Worm (Caenorhabditis elegans) whole organism, young adult: ENCODE results near the gene clec-219.

ENCODE experiments used
- C06A6.2 ChIP-seq: fragments of 200-800 bp; sonication (Bioruptor generic); conservative IDR thresholded peaks from 2 replicates; pipeline ENCODE4 v1.3.6; 2022; ENCODE audit warnings: missing genetic modification characterization, missing compliant biosample characterization
- D2030.7 ChIP-seq: fragments of 200-800 bp; sonication (Bioruptor generic); IDR thresholded peaks from 2 replicates; pipeline ENCODE4 v1.3.6; 2022; ENCODE audit warnings: missing genetic modification reagents, missing genetic modification characterization, missing compliant biosample characterization
- F22D6.2 ChIP-seq: sonication (generic microtip); optimal IDR thresholded peaks from 2 replicates; lab custom pipeline; 2016; ENCODE audit warnings: mild to moderate bottlenecking, missing genetic modification characterization, missing compliant biosample characterization
- F23B12.7 ChIP-seq: sonication (generic microtip); optimal IDR thresholded peaks from 2 replicates; lab custom pipeline; 2017; ENCODE audit warnings: missing genetic modification characterization, mild to moderate bottlenecking, missing compliant biosample characterization, antibody characterized with exemption, moderate library complexity; ENCODE audit not compliant: insufficient read depth
- F33H1.4 ChIP-seq: fragments of 200-800 bp; sonication (Bioruptor generic); IDR thresholded peaks from 2 replicates; pipeline ENCODE4 v1.3.6; 2022; ENCODE audit warnings: missing genetic modification reagents, missing genetic modification characterization, missing compliant biosample characterization
- F37B4.10 ChIP-seq: fragments of 200-800 bp; sonication (Bioruptor generic); IDR thresholded peaks from 2 replicates; pipeline ENCODE4 v1.3.6; 2022; ENCODE audit warnings: missing genetic modification characterization, missing compliant biosample characterization
- F55B11.4 ChIP-seq: sonication (generic microtip); optimal IDR thresholded peaks from 2 replicates; lab custom pipeline; 2016; ENCODE audit warnings: missing compliant biosample characterization, missing genetic modification characterization, borderline replicate concordance; ENCODE audit not compliant: insufficient read depth
- K12H6.12 ChIP-seq: fragments of 200-800 bp; sonication (Bioruptor generic); optimal IDR thresholded peaks from 2 replicates; lab custom pipeline; 2018; ENCODE audit warnings: mild to moderate bottlenecking, missing genetic modification characterization, missing compliant biosample characterization
- ZK185.1 ChIP-seq: sonication (generic microtip); optimal IDR thresholded peaks from 2 replicates; lab custom pipeline; 2016; ENCODE audit warnings: mild to moderate bottlenecking, missing genetic modification characterization, missing compliant biosample characterization; ENCODE audit not compliant: poor library complexity, severe bottlenecking
- ama-1 ChIP-seq, 3 experiments: fragments of 150-350 bp in 1 of 3; sonication (generic microtip) in 2 of 3; optimal IDR thresholded peaks; 2 replicates each; lab custom pipeline; 2014 to 2018; ENCODE audit warnings: missing biosample characterization in 2 of 3, missing genetic modification characterization in 2 of 3, missing genetic modification reagents in 2 of 3
- athp-1 ChIP-seq: sonication (generic microtip); optimal IDR thresholded peaks from 2 replicates; lab custom pipeline; 2017; ENCODE audit warnings: mild to moderate bottlenecking, missing genetic modification characterization, missing compliant biosample characterization
- ceh-58 ChIP-seq: fragments of 200-800 bp; sonication (Bioruptor generic); IDR thresholded peaks from 2 replicates; pipeline ENCODE4 v1.3.6; 2022; ENCODE audit warnings: missing genetic modification characterization, missing compliant biosample characterization
- dpff-1 ChIP-seq: sonication (generic microtip); optimal IDR thresholded peaks from 2 replicates; lab custom pipeline; 2017; ENCODE audit warnings: mild to moderate bottlenecking, missing genetic modification characterization, missing compliant biosample characterization
- efl-1 ChIP-seq: fragments of 150-350 bp; optimal IDR thresholded peaks from 2 replicates; lab custom pipeline; 2014; ENCODE audit warnings: missing biosample characterization, missing genetic modification reagents, missing genetic modification characterization
- hlh-12 ChIP-seq: sonication (generic microtip); optimal IDR thresholded peaks from 2 replicates; lab custom pipeline; 2016; ENCODE audit warnings: missing genetic modification characterization, missing compliant biosample characterization
- let-526 ChIP-seq: fragments of 200-800 bp; sonication (Bioruptor generic); IDR thresholded peaks from 2 replicates; pipeline ENCODE4 v1.3.6; 2022; ENCODE audit warnings: missing genetic modification reagents, missing genetic modification characterization, missing compliant biosample characterization
- lin-35 ChIP-seq, 3 experiments: fragments of 150-350 bp in 2 of 3; sonication (generic microtip) in 1 of 3; optimal IDR thresholded peaks; 2 replicates each; lab custom pipeline; 2014 to 2018; ENCODE audit warnings: missing biosample characterization in 3 of 3, missing genetic modification characterization in 3 of 3, missing genetic modification reagents in 3 of 3
- lin-54 ChIP-seq: fragments of 200-800 bp; sonication (Bioruptor generic); optimal IDR thresholded peaks from 2 replicates; lab custom pipeline; 2018; ENCODE audit warnings: mild to moderate bottlenecking, missing genetic modification characterization, missing compliant biosample characterization
- lir-1 ChIP-seq: fragments of 200-800 bp; sonication (Bioruptor generic); conservative IDR thresholded peaks from 2 replicates; pipeline ENCODE4 v1.3.6; 2022; ENCODE audit warnings: missing genetic modification reagents, missing genetic modification characterization, missing compliant biosample characterization
- lsl-1 ChIP-seq: fragments of 200-800 bp; sonication (Bioruptor generic); optimal IDR thresholded peaks from 2 replicates; lab custom pipeline; 2018; ENCODE audit warnings: mild to moderate bottlenecking, missing genetic modification characterization, moderate library complexity, missing compliant biosample characterization
- madf-6 ChIP-seq: fragments of 200-800 bp; sonication (Bioruptor generic); IDR thresholded peaks from 2 replicates; pipeline ENCODE4 v1.3.6; 2022; ENCODE audit warnings: missing genetic modification reagents, missing genetic modification characterization, missing compliant biosample characterization
- madf-8 ChIP-seq: fragments of 200-800 bp; sonication (Bioruptor generic); conservative IDR thresholded peaks from 2 replicates; pipeline ENCODE4 v1.3.6; 2022; ENCODE audit warnings: missing genetic modification reagents, missing genetic modification characterization, missing compliant biosample characterization
- mel-28 ChIP-seq: sonication (generic microtip); optimal IDR thresholded peaks from 2 replicates; lab custom pipeline; 2016; ENCODE audit warnings: borderline replicate concordance, mild to moderate bottlenecking, missing genetic modification characterization, missing compliant biosample characterization
- mxl-1 ChIP-seq: sonication (generic microtip); optimal IDR thresholded peaks from 2 replicates; lab custom pipeline; 2016; ENCODE audit warnings: missing genetic modification characterization, missing compliant biosample characterization
- nhr-27 ChIP-seq: fragments of 200-800 bp; sonication (Bioruptor generic); optimal IDR thresholded peaks from 2 replicates; lab custom pipeline; 2018; ENCODE audit warnings: mild to moderate bottlenecking, missing genetic modification characterization, moderate library complexity, missing compliant biosample characterization
- rpc-1 ChIP-seq, 2 experiments: fragments of 150-350 bp in 1 of 2; sonication (generic microtip) in 1 of 2; optimal IDR thresholded peaks; 2 replicates each; lab custom pipeline; 2014 to 2018; ENCODE audit warnings: missing biosample characterization in 1 of 2, missing genetic modification characterization in 1 of 2, missing genetic modification reagents in 1 of 2, missing genotype in 1 of 2
- sdz-38 ChIP-seq: sonication (generic microtip); optimal IDR thresholded peaks from 2 replicates; lab custom pipeline; 2016; ENCODE audit warnings: missing genotype, missing genetic modification characterization, missing compliant biosample characterization
- sea-2 ChIP-seq: fragments of 200-800 bp; sonication (Bioruptor generic); IDR thresholded peaks from 2 replicates; pipeline ENCODE4 v1.3.6; 2022; ENCODE audit warnings: missing genetic modification characterization, missing compliant biosample characterization
- snpc-1.3 ChIP-seq: sonication (generic microtip); optimal IDR thresholded peaks from 2 replicates; lab custom pipeline; 2017; ENCODE audit warnings: missing genetic modification characterization, mild to moderate bottlenecking, missing compliant biosample characterization, antibody characterized with exemption, moderate library complexity, missing genotype, missing genetic modification reagents; ENCODE audit not compliant: insufficient read depth
- snpc-4 ChIP-seq, 5 experiments: fragments of 150-350 bp in 1 of 5; sonication (generic microtip) in 4 of 5; optimal IDR thresholded peaks; 2 replicates each; lab custom pipeline; 2014 to 2018; ENCODE audit warnings: missing genetic modification characterization in 5 of 5, missing biosample characterization in 3 of 5, antibody characterized with exemption in 2 of 5, mild to moderate bottlenecking in 2 of 5, missing compliant biosample characterization in 2 of 5, missing genotype in 2 of 5, moderate library complexity in 2 of 5, missing genetic modification reagents in 1 of 5
- tbp1 ChIP-seq: fragments of 200-800 bp; sonication (Bioruptor generic); optimal IDR thresholded peaks from 2 replicates; lab custom pipeline; 2018; ENCODE audit warnings: mild to moderate bottlenecking, missing genetic modification characterization, missing compliant biosample characterization
- xnd-1 ChIP-seq: sonication (generic microtip); optimal IDR thresholded peaks from 2 replicates; lab custom pipeline; 2016; ENCODE audit warnings: missing genotype, missing genetic modification reagents, missing genetic modification characterization, missing compliant biosample characterization
- zfh-2 ChIP-seq: fragments of 200-800 bp; sonication (Bioruptor generic); conservative IDR thresholded peaks from 2 replicates; pipeline ENCODE4 v1.3.6; 2022; ENCODE audit warnings: missing genetic modification reagents, missing genetic modification characterization, missing compliant biosample characterization
- ztf-18 ChIP-seq: sonication (generic microtip); optimal IDR thresholded peaks from 2 replicates; lab custom pipeline; 2016; ENCODE audit warnings: missing genotype, mild to moderate bottlenecking, missing genetic modification characterization, missing compliant biosample characterization

clec-219 gene

DNA sequence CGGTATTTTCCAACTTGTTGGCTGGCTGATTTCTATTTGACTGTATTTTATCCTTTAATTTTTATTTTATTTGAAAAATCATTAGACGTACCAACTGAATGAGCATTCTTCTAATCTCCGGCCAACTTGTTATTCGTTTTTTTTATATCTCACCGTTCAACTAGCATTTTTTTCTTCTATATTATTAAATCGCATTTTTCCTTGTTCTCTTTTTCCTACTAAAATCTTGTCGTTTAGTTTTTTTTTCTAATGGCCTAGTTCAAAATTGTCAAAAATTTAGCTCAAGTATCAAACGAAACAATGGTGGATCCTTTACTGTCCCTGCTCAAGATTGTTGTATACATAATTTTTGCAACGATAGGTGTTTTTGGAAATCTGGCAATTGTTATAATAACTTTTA, 33.1 kb downstream of the clec-219 start, which contains the start of gene srsx-22:
Gene srsx-22, plus strand, starts transcription at position 301 of the 400 bp plus-strand sequence.
- TF ChIP-seq F37B4.10 (GFP tag; lab: Robert Waterston, UW) = no peak
- no peak for TF ChIP-seq F23B12.7 (tag; lab: Kevin White, UChicago)
- TF ChIP-seq ama-1 (optimal IDR thresholded peaks at IDR 0.05; lab: Kevin White, UChicago) = no peak
- no peak for TF ChIP-seq ama-1 (GFP tag; optimal IDR thresholded peaks at IDR 0.05; lab: Kevin White, UChicago)
- TF ChIP-seq ZK185.1 (tag; lab: Kevin White, UChicago) = no peak
- TF ChIP-seq mel-28 (tag; lab: Kevin White, UChicago) = no peak
- no peak for TF ChIP-seq K12H6.12 (tag; lab: Kevin White, UChicago)
- TF ChIP-seq sdz-38 (tag; lab: Kevin White, UChicago) = no peak
- no peak for TF ChIP-seq sea-2 (GFP tag; lab: Robert Waterston, UW)
- no peak for TF ChIP-seq lin-35 (GFP tag; optimal IDR thresholded peaks at IDR 0.05; lab: Kevin White, UChicago)
- TF ChIP-seq ztf-18 (tag; lab: Kevin White, UChicago) = no peak
- no peak for TF ChIP-seq ceh-58 (GFP tag; lab: Robert Waterston, UW)
- no peak for TF ChIP-seq lir-1
- TF ChIP-seq mxl-1 (tag; lab: Kevin White, UChicago) = no peak
- no peak for TF ChIP-seq lin-54 (GFP tag; lab: Kevin White, UChicago)
- no peak for TF ChIP-seq F55B11.4 (tag; lab: Kevin White, UChicago)
- TF ChIP-seq tbp1 (GFP tag; lab: Kevin White, UChicago) = no peak
- no peak for TF ChIP-seq hlh-12 (tag; lab: Kevin White, UChicago)
- no peak for TF ChIP-seq snpc-4 (GFP tag; optimal IDR thresholded peaks at IDR 0.05; lab: Kevin White, UChicago)
- TF ChIP-seq snpc-4 (tag; optimal IDR thresholded peaks at IDR 0.05; lab: Kevin White, UChicago) = no peak

DNA sequence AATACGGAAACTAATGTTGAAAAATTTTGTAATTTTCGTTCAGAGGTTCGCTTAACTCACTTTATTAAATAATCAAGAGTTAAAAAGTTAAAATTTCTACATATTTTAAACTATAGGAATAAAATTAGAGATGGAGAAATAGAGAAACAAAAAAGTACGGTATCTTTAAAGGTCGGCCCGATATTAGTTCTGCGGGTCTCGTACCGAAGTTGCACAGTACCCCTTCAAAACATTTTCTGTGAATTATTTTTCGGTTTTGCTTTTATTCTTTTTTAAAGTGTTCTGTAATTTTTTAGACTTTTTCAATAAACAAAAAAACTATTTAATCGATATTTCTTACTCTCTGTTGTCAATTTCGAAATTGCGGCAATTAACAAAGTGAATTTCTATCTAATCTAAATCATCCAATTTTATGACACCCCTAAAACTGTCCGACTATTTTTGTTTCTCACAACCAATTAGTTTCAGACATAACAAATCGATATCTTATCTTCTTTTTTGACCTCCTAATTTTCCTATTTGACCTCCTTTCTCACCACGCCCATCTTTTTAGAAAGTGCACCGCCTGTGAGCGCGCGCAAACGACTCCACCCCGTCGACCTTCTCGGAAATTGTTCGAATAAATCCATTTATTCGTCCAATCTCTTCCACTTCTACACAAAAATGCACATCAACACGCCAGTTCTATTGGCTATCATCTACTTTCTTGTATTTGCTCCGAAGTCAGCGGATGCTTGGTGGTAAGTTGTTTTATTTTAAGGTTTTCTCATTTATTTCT, 37.4 kb downstream of the clec-219 start, which contains the start of gene mom-2:
Gene mom-2, plus strand, starts transcription at position 554 of the 778 bp plus-strand sequence.
- no peak for TF ChIP-seq zfh-2
- peak; percentile 81 for TF ChIP-seq xnd-1 (tag; lab: Kevin White, UChicago)
- TF ChIP-seq F33H1.4 (GFP tag; lab: Robert Waterston, UW) = peak; percentile 86
- no peak for TF ChIP-seq lir-1
- TF ChIP-seq efl-1 (GFP tag; lab: Kevin White, UChicago) = peak; percentile 75
- no peak for TF ChIP-seq F22D6.2 (tag; lab: Kevin White, UChicago)
- no peak for TF ChIP-seq mel-28 (tag; lab: Kevin White, UChicago)
- TF ChIP-seq dpff-1 (tag; lab: Kevin White, UChicago) = no peak
- TF ChIP-seq athp-1 = no peak
- TF ChIP-seq madf-8 (GFP tag; lab: Robert Waterston, UW) = peak; percentile 32
- TF ChIP-seq D2030.7 (GFP tag; lab: Robert Waterston, UW) = peak; percentile 29; the same call in 1 of the 2 replicates
- TF ChIP-seq ama-1 (optimal IDR thresholded peaks at IDR 0.05; lab: Kevin White, UChicago) = no peak
- no peak for TF ChIP-seq ama-1 (GFP tag; optimal IDR thresholded peaks at IDR 0.05; lab: Kevin White, UChicago)
- TF ChIP-seq let-526 (GFP tag; lab: Robert Waterston, UW) = no peak
- TF ChIP-seq rpc-1 (optimal IDR thresholded peaks at IDR 0.05; lab: Kevin White, UChicago) = no peak
- no peak for TF ChIP-seq rpc-1 (tag; optimal IDR thresholded peaks at IDR 0.05; lab: Kevin White, UChicago)
- TF ChIP-seq snpc-1.3 = peak; percentile 4
- TF ChIP-seq C06A6.2 (GFP tag; lab: Robert Waterston, UW) = no peak
- peak; percentile 93 for TF ChIP-seq lsl-1 (GFP tag; lab: Kevin White, UChicago)
- peak; percentile 38 for TF ChIP-seq ztf-18 (tag; lab: Kevin White, UChicago)
- no peak for TF ChIP-seq nhr-27
- peak; percentile 79 for TF ChIP-seq madf-6 (GFP tag; lab: Robert Waterston, UW)
